Fruit fly (Drosophila melanogaster) whole organism, embryonic: ENCODE measurements around the gene CG6356.

Experiments used
- Awh ChIP-seq: fragments of 200-800 bp; sonication (Bioruptor generic); IDR thresholded peaks from 2 replicates; pipeline ENCODE4, ENCODE4 v1.3.6; 2022; ENCODE audit warnings: missing biosample characterization, missing genetic modification characterization
- Bdp1 ChIP-seq: fragments of 200-800 bp; sonication (Bioruptor generic); optimal IDR thresholded peaks from 3 replicates; lab custom pipeline; 2016; ENCODE audit warnings: missing biosample characterization, missing genetic modification characterization
- CG10147 ChIP-seq: fragments of 200-800 bp; sonication (Bioruptor generic); optimal IDR thresholded peaks from 2 replicates; lab custom pipeline; 2019; ENCODE audit warnings: missing biosample characterization, mild to moderate bottlenecking, missing genetic modification characterization, moderate library complexity
- CG10267 ChIP-seq: fragments of 200-800 bp; sonication (Bioruptor generic); optimal IDR thresholded peaks from 2 replicates; lab custom pipeline; 2018; ENCODE audit warnings: missing biosample characterization, mild to moderate bottlenecking, missing genetic modification characterization, moderate library complexity
- CG10654 ChIP-seq: fragments of 200-800 bp; sonication (Bioruptor generic); optimal IDR thresholded peaks from 2 replicates; lab custom pipeline; 2016; ENCODE audit warnings: missing biosample characterization, missing genetic modification characterization
- CG10959 ChIP-seq: fragments of 200-800 bp; sonication (Bioruptor generic); IDR thresholded peaks from 2 replicates; pipeline ENCODE4 v1.3.6; 2022; ENCODE audit warnings: missing biosample characterization, missing genetic modification characterization
- CG12071 ChIP-seq: fragments of 200-800 bp; sonication (Bioruptor generic); optimal IDR thresholded peaks from 3 replicates; lab custom pipeline; 2018; ENCODE audit warnings: missing biosample characterization, mild to moderate bottlenecking, missing genetic modification characterization
- CG12299 ChIP-seq: fragments of 200-800 bp; sonication (Bioruptor generic); optimal IDR thresholded peaks from 2 replicates; lab custom pipeline; 2018; ENCODE audit warnings: missing biosample characterization, mild to moderate bottlenecking, missing genetic modification characterization
- CG13123 ChIP-seq: fragments of 200-800 bp; sonication (Bioruptor generic); optimal IDR thresholded peaks from 2 replicates; lab custom pipeline; 2016; ENCODE audit warnings: missing biosample characterization, missing genetic modification characterization
- CG2199 ChIP-seq: fragments of 200-800 bp; sonication (Bioruptor generic); IDR thresholded peaks from 3 replicates; pipeline ENCODE4 v1.3.6; 2022; ENCODE audit warnings: missing biosample characterization, missing genetic modification characterization
- CG3065 ChIP-seq: fragments of 200-800 bp; sonication (Bioruptor generic); optimal IDR thresholded peaks from 2 replicates; lab custom pipeline; 2016; ENCODE audit warnings: missing biosample characterization, missing genetic modification characterization
- CG32532 ChIP-seq: fragments of 200-800 bp; sonication (Bioruptor generic); IDR thresholded peaks from 2 replicates; pipeline ENCODE4 v1.3.6; 2022; ENCODE audit warnings: missing biosample characterization, missing genetic modification characterization
- CG34224 ChIP-seq: fragments of 200-800 bp; sonication (Bioruptor generic); IDR thresholded peaks from 3 replicates; pipeline ENCODE4 v1.3.6; 2022; ENCODE audit warnings: missing biosample characterization, missing genetic modification characterization; ENCODE audit not compliant: partially characterized antibody
- CG34422 ChIP-seq: fragments of 200-800 bp; sonication (Bioruptor generic); IDR thresholded peaks from 3 replicates; pipeline ENCODE4 v1.3.6; 2022; ENCODE audit warnings: missing biosample characterization, missing genetic modification characterization
- CG4360 ChIP-seq: fragments of 200-800 bp; sonication (Bioruptor generic); IDR thresholded peaks from 2 replicates; pipeline ENCODE4 v1.3.6; 2022; ENCODE audit warnings: missing biosample characterization, missing genetic modification characterization
- CG4707 ChIP-seq: fragments of 200-800 bp; sonication (Bioruptor generic); optimal IDR thresholded peaks from 2 replicates; lab custom pipeline; 2018; ENCODE audit warnings: missing biosample characterization, mild to moderate bottlenecking, missing genetic modification characterization, moderate library complexity
- CG6272 ChIP-seq: fragments of 200-800 bp; sonication (Bioruptor generic); IDR thresholded peaks from 2 replicates; pipeline ENCODE4 v1.3.6; 2022; ENCODE audit warnings: missing biosample characterization, missing genetic modification characterization
- CG8478 ChIP-seq: fragments of >200 bp; optimal IDR thresholded peaks from 2 replicates; lab custom pipeline; 2018
- CrebB ChIP-seq: fragments of 200-800 bp; sonication (Bioruptor generic); optimal IDR thresholded peaks from 3 replicates; lab custom pipeline; 2018; ENCODE audit warnings: missing biosample characterization, mild to moderate bottlenecking, missing genetic modification characterization
- Doc2 ChIP-seq: fragments of 200-800 bp; sonication (Bioruptor generic); IDR thresholded peaks from 2 replicates; pipeline ENCODE4 v1.3.6; 2022; ENCODE audit warnings: missing biosample characterization, missing genetic modification characterization
- Dp ChIP-seq: fragments of 200-800 bp; sonication (Bioruptor generic); optimal IDR thresholded peaks from 2 replicates; lab custom pipeline; 2018; ENCODE audit warnings: missing biosample characterization, mild to moderate bottlenecking, missing genetic modification characterization, moderate library complexity
- Eip74EF ChIP-seq, 2 experiments: fragments of 200-800 bp in 1 of 2; fragments of >200 bp in 1 of 2; sonication (Bioruptor generic) in 1 of 2; optimal IDR thresholded peaks; 2 replicates each; lab custom pipeline; 2017 to 2019; ENCODE audit warnings: missing biosample characterization in 2 of 2, missing genetic modification characterization in 2 of 2, mild to moderate bottlenecking in 1 of 2, moderate library complexity in 1 of 2
- NK7.1 ChIP-seq: fragments of 200-800 bp; sonication (Bioruptor generic); optimal IDR thresholded peaks from 3 replicates; lab custom pipeline; 2016; ENCODE audit warnings: missing biosample characterization, missing genetic modification characterization
- Nf-YB ChIP-seq: fragments of 200-800 bp; sonication (Bioruptor generic); optimal IDR thresholded peaks from 3 replicates; lab custom pipeline; 2019; ENCODE audit warnings: missing biosample characterization, mild to moderate bottlenecking, missing genetic modification characterization, moderate library complexity
- Opbp ChIP-seq: fragments of 200-800 bp; sonication (Bioruptor generic); IDR thresholded peaks from 3 replicates; pipeline ENCODE4 v1.3.6; 2022; ENCODE audit warnings: missing biosample characterization, missing genetic modification characterization; ENCODE audit not compliant: partially characterized antibody
- Rfx ChIP-seq: fragments of 200-800 bp; sonication (Bioruptor generic); IDR thresholded peaks from 2 replicates; pipeline ENCODE4 v1.3.6; 2022; ENCODE audit warnings: missing biosample characterization, missing genetic modification characterization
- Ssrp ChIP-seq: fragments of 200-800 bp; sonication (Bioruptor generic); optimal IDR thresholded peaks from 2 replicates; lab custom pipeline; 2018; ENCODE audit warnings: missing biosample characterization, mild to moderate bottlenecking, missing genetic modification characterization, moderate library complexity
- Stat92E ChIP-seq, 3 experiments: fragments of >200 bp in 2 of 3; fragments of 200-800 bp in 1 of 3; sonication (Bioruptor generic) in 1 of 3; optimal IDR thresholded peaks; 2 replicates each; lab custom pipeline; 2017 to 2019; ENCODE audit warnings: missing biosample characterization in 3 of 3, missing genetic modification characterization in 3 of 3, mild to moderate bottlenecking in 1 of 3, moderate library complexity in 1 of 3
- Xbp1 ChIP-seq: fragments of 200-800 bp; sonication (Bioruptor generic); optimal IDR thresholded peaks from 3 replicates; lab custom pipeline; 2016; ENCODE audit warnings: missing biosample characterization, mild to moderate bottlenecking, missing genetic modification characterization
- ab ChIP-seq: fragments of 200-800 bp; sonication (Bioruptor generic); optimal IDR thresholded peaks from 2 replicates; lab custom pipeline; 2016; ENCODE audit warnings: missing biosample characterization, missing genetic modification characterization
- ac ChIP-seq: fragments of 200-800 bp; sonication (Bioruptor generic); optimal IDR thresholded peaks from 3 replicates; lab custom pipeline; 2017; ENCODE audit warnings: missing biosample characterization, mild to moderate bottlenecking, missing genetic modification characterization
- ash1 ChIP-seq: fragments of 200-800 bp; sonication (Bioruptor generic); optimal IDR thresholded peaks from 2 replicates; lab custom pipeline; 2018; ENCODE audit warnings: missing biosample characterization, mild to moderate bottlenecking, missing genetic modification characterization
- ato ChIP-seq: fragments of 200-800 bp; sonication (Bioruptor generic); IDR thresholded peaks from 2 replicates; pipeline ENCODE4 v1.3.6; 2022; ENCODE audit warnings: missing biosample characterization, missing genetic modification characterization; ENCODE audit not compliant: partially characterized antibody
- az2 ChIP-seq: fragments of 200-800 bp; sonication (Bioruptor generic); optimal IDR thresholded peaks from 3 replicates; lab custom pipeline; 2016; ENCODE audit warnings: missing biosample characterization, missing genetic modification characterization
- bcd ChIP-seq: fragments of 200-800 bp; sonication (Bioruptor generic); optimal IDR thresholded peaks from 2 replicates; lab custom pipeline; 2017; ENCODE audit warnings: missing biosample characterization, mild to moderate bottlenecking, missing genetic modification characterization
- dmrt99B ChIP-seq: fragments of 200-800 bp; sonication (Bioruptor generic); optimal IDR thresholded peaks from 2 replicates; lab custom pipeline; 2018; ENCODE audit warnings: missing biosample characterization, mild to moderate bottlenecking, missing genetic modification characterization, moderate library complexity
- hb ChIP-seq: fragments of 200-800 bp; sonication (Bioruptor generic); IDR thresholded peaks from 3 replicates; pipeline ENCODE4 v1.3.6; 2022; ENCODE audit warnings: missing biosample characterization, missing genetic modification characterization; ENCODE audit not compliant: partially characterized antibody
- jigr1 ChIP-seq: fragments of 200-800 bp; sonication (Bioruptor generic); IDR thresholded peaks from 3 replicates; pipeline ENCODE4 v1.3.6; 2022; ENCODE audit warnings: missing biosample characterization, missing genetic modification characterization
- org-1 ChIP-seq: fragments of 200-800 bp; sonication (Bioruptor generic); optimal IDR thresholded peaks from 2 replicates; lab custom pipeline; 2017; ENCODE audit warnings: missing biosample characterization, missing genetic modification characterization
- pho ChIP-seq: fragments of 200-800 bp; sonication (Bioruptor generic); optimal IDR thresholded peaks from 2 replicates; lab custom pipeline; 2016; ENCODE audit warnings: missing biosample characterization, missing genetic modification characterization
- pita ChIP-seq: fragments of 200-800 bp; sonication (Bioruptor generic); optimal IDR thresholded peaks from 2 replicates; lab custom pipeline; 2017; ENCODE audit warnings: missing biosample characterization, mild to moderate bottlenecking, missing genetic modification characterization
- pzg ChIP-seq: fragments of 200-800 bp; sonication (Bioruptor generic); optimal IDR thresholded peaks from 3 replicates; lab custom pipeline; 2018; ENCODE audit warnings: missing biosample characterization, mild to moderate bottlenecking, missing genetic modification characterization, moderate library complexity
- rib ChIP-seq: fragments of 200-800 bp; sonication (Bioruptor generic); IDR thresholded peaks from 2 replicates; pipeline ENCODE4 v1.3.6; 2022; ENCODE audit warnings: missing biosample characterization, missing genetic modification characterization
- sc ChIP-seq, 3 experiments: fragments of >200 bp in 2 of 3; fragments of 200-800 bp in 1 of 3; sonication (Bioruptor generic) in 1 of 3; optimal IDR thresholded peaks; 2 replicates in 2 of 3; 3 replicates in 1 of 3; lab custom pipeline; 2017; ENCODE audit warnings: mild to moderate bottlenecking in 1 of 3, missing biosample characterization in 1 of 3, missing genetic modification characterization in 1 of 3, missing genetic modification reagents in 1 of 3
- tll ChIP-seq, 2 experiments: fragments of 200-800 bp in 1 of 2; fragments of >200 bp in 1 of 2; sonication (Bioruptor generic) in 1 of 2; optimal IDR thresholded peaks; 2 replicates each; lab custom pipeline; 2017 to 2019; ENCODE audit warnings: missing biosample characterization in 2 of 2, missing genetic modification characterization in 2 of 2, mild to moderate bottlenecking in 1 of 2, moderate library complexity in 1 of 2
- tup ChIP-seq: fragments of 200-800 bp; sonication (Bioruptor generic); optimal IDR thresholded peaks from 2 replicates; lab custom pipeline; 2016; ENCODE audit warnings: missing biosample characterization, mild to moderate bottlenecking, missing genetic modification characterization, moderate library complexity
- vnd ChIP-seq: fragments of 200-800 bp; sonication (Bioruptor generic); IDR thresholded peaks from 3 replicates; pipeline ENCODE4 v1.3.6; 2022; ENCODE audit warnings: missing biosample characterization, missing genetic modification characterization; ENCODE audit not compliant: partially characterized antibody

The CG6356 gene

dm6 chr3R:24259278-24260040, 24.3 kb upstream of the CG6356 start (continued):
- no peak for TF ChIP-seq CG4360 (GFP tag; lab: Robert Waterston, UW)
- TF ChIP-seq bcd (GFP tag; lab: Kevin White, UChicago): peak; percentile 91
- peak; percentile 85 for TF ChIP-seq CG34422
- peak; percentile 73 for TF ChIP-seq CG13123 (GFP tag; lab: Kevin White, UChicago)
- TF ChIP-seq pzg: peak; percentile 18
- no peak; the same call in 1 of the 3 replicates for TF ChIP-seq CG34224
- TF ChIP-seq Dp: no peak
- peak; percentile 81 for TF ChIP-seq Awh (GFP tag; lab: Robert Waterston, UW)
- peak; percentile 80 for TF ChIP-seq CG10959 (GFP tag; lab: Robert Waterston, UW)
- TF ChIP-seq CG12299 (tag; lab: Kevin White, UChicago): peak; percentile 83
- TF ChIP-seq ato (GFP tag; lab: Robert Waterston, UW): no peak
- TF ChIP-seq ash1 (GFP tag; lab: Kevin White, UChicago): peak; percentile 76
- TF ChIP-seq Eip74EF (GFP tag; optimal IDR thresholded peaks at IDR 0.05; lab: Kevin White, UChicago): peak in 1 of 2 experiments; percentile 69
- peak; percentile 86 for TF ChIP-seq tup
- peak; percentile 93 for TF ChIP-seq Rfx
- no peak for TF ChIP-seq sc (optimal IDR thresholded peaks at IDR 0.05; lab: Kevin White, UChicago)
- peak; percentile 83 for TF ChIP-seq sc (GFP tag; optimal IDR thresholded peaks at IDR 0.05; lab: Kevin White, UChicago)
- peak; percentile 87 for TF ChIP-seq Xbp1 (GFP tag; lab: Kevin White, UChicago)
- peak; percentile 85 for TF ChIP-seq CG3065 (GFP tag; lab: Kevin White, UChicago)
- TF ChIP-seq org-1 (GFP tag; lab: Kevin White, UChicago): peak; percentile 92
- no peak for TF ChIP-seq vnd (GFP tag; lab: Robert Waterston, UW)
- no peak for TF ChIP-seq hb
- TF ChIP-seq Ssrp: peak; percentile 85
- TF ChIP-seq az2 (GFP tag; lab: Kevin White, UChicago): peak; percentile 88
- TF ChIP-seq ac (GFP tag; lab: Kevin White, UChicago): peak; percentile 78
- peak; percentile 54 for TF ChIP-seq CG6272
- peak; percentile 83 for TF ChIP-seq CG4707
- peak; percentile 91 for TF ChIP-seq dmrt99B (tag; lab: Kevin White, UChicago)
- TF ChIP-seq rib: peak; percentile 79
- TF ChIP-seq pho: peak; percentile 89
- TF ChIP-seq CG8478: no peak
- TF ChIP-seq Opbp (GFP tag; lab: Robert Waterston, UW): no peak
- peak; percentile 89 for TF ChIP-seq CG10147
- peak; percentile 49; the same call in 2 of the 3 replicates for TF ChIP-seq jigr1 (GFP tag; lab: Robert Waterston, UW)
- peak; percentile 73 for TF ChIP-seq Bdp1
- TF ChIP-seq CG10654: peak; percentile 81
- TF ChIP-seq CG10267 (tag; lab: Kevin White, UChicago): peak; percentile 82
- no peak for TF ChIP-seq Doc2
- peak; percentile 91 for TF ChIP-seq CG32532 (GFP tag; lab: Robert Waterston, UW)
- TF ChIP-seq tll (GFP tag; optimal IDR thresholded peaks at IDR 0.05; lab: Kevin White, UChicago): peak in 1 of 2 experiments; percentile 82
- no peak for TF ChIP-seq pita
- TF ChIP-seq CG12071 (GFP tag; lab: Kevin White, UChicago): peak; percentile 88
- TF ChIP-seq Stat92E (GFP tag; optimal IDR thresholded peaks at IDR 0.05; lab: Kevin White, UChicago): no peak
- TF ChIP-seq CG2199 (GFP tag; lab: Robert Waterston, UW): peak; percentile 93
- TF ChIP-seq NK7.1 (GFP tag; lab: Kevin White, UChicago): peak; percentile 81
- TF ChIP-seq Nf-YB (GFP tag; lab: Kevin White, UChicago): peak; percentile 71
- TF ChIP-seq ab (GFP tag; lab: Kevin White, UChicago): peak; percentile 82
- peak; percentile 81 for TF ChIP-seq CrebB (tag; lab: Kevin White, UChicago)
